Worm (Caenorhabditis elegans): ENCODE data around the gene F44E2.10.

Gene F44E2.10

ce11 chrIII:8865294-8865766 lies 34.4 kb upstream of the F44E2.10 start:
- peak; percentile 80 for TF ChIP-seq nhr-48 (tag; optimal IDR thresholded peaks at IDR 0.05)
- TF ChIP-seq arid-1 (GFP tag; conservative IDR thresholded peaks at IDR 0.05): no peak
- peak; percentile 94 for TF ChIP-seq dmd-6 (GFP tag; IDR thresholded peaks at IDR 0.05)
- peak; percentile 74 for TF ChIP-seq lin-38 (GFP tag; IDR thresholded peaks at IDR 0.05)
- TF ChIP-seq madf-9 (GFP tag; conservative IDR thresholded peaks at IDR 0.05): peak; percentile 79
- no peak for TF ChIP-seq daf-12 (tag; optimal IDR thresholded peaks at IDR 0.05)
- TF ChIP-seq set-16 (GFP tag; IDR thresholded peaks at IDR 0.05): peak; percentile 95
- TF ChIP-seq ZK546.5 (tag; optimal IDR thresholded peaks at IDR 0.05): no peak
- TF ChIP-seq rbr-2 (tag; optimal IDR thresholded peaks at IDR 0.05): peak; percentile 49
- 0 out of 2 replicates have a peak, but pooled peaks have one; percentile 45 for TF ChIP-seq F44E2.7 (GFP tag; IDR thresholded peaks at IDR 0.05)
- no peak for TF ChIP-seq ceh-32 (tag; optimal IDR thresholded peaks at IDR 0.05; ENCODE audit: poor library complexity)
- TF ChIP-seq lin-1 (GFP tag; IDR thresholded peaks at IDR 0.05): peak; percentile 95
- peak; percentile 17 for TF ChIP-seq nhr-111 (GFP tag; optimal IDR thresholded peaks at IDR 0.05)
- peak in 1 of 2 experiments; percentile 88; a peak in 1 of 4 replicates for TF ChIP-seq madf-5 (GFP tag; IDR thresholded peaks at IDR 0.05)
- TF ChIP-seq jun-1 (tag; optimal IDR thresholded peaks at IDR 0.05): peak; percentile 9
- no peak for TF ChIP-seq F49E8.2 (tag; optimal IDR thresholded peaks at IDR 0.05; ENCODE audit: borderline replicate concordance)
- 0 out of 2 replicates have a peak, but pooled peaks have one; percentile 36 for TF ChIP-seq F26F4.8 (GFP tag; conservative IDR thresholded peaks at IDR 0.05)
- no peak for TF ChIP-seq daf-8 (GFP tag; IDR thresholded peaks at IDR 0.05)
- peak; percentile 40 to 81 for TF ChIP-seq daf-16 (GFP tag; optimal IDR thresholded peaks at IDR 0.05)
- TF ChIP-seq daf-16 (tag; optimal IDR thresholded peaks at IDR 0.05): peak; percentile 34
- peak; percentile 73 for TF ChIP-seq dve-1 (tag; optimal IDR thresholded peaks at IDR 0.05; ENCODE audit: insufficient read depth)
- no peak for TF ChIP-seq fos-1 (tag; optimal IDR thresholded peaks at IDR 0.05)
- peak; percentile 4 for TF ChIP-seq spr-3 (GFP tag; optimal IDR thresholded peaks at IDR 0.05)
- peak; percentile 91 for TF ChIP-seq zfp-3 (GFP tag; conservative IDR thresholded peaks at IDR 0.05)
- peak; percentile 63 for TF ChIP-seq nhr-6 (tag; optimal IDR thresholded peaks at IDR 0.05)
- TF ChIP-seq nhr-237 (tag; optimal IDR thresholded peaks at IDR 0.05): no peak
- TF ChIP-seq ztf-11 (tag; optimal IDR thresholded peaks at IDR 0.05): no peak
- TF ChIP-seq dmd-8 (GFP tag; IDR thresholded peaks at IDR 0.05): peak; percentile 75; the same call in 1 of the 2 replicates
- peak; percentile 90 for TF ChIP-seq egl-43 (GFP tag; IDR thresholded peaks at IDR 0.05)
- TF ChIP-seq Y75B8A.6 (GFP tag; IDR thresholded peaks at IDR 0.05): no peak
- peak; percentile 78 for TF ChIP-seq pqm-1 (tag; optimal IDR thresholded peaks at IDR 0.05)
- peak; percentile 48 for TF ChIP-seq mes-2 (tag; optimal IDR thresholded peaks at IDR 0.05; ENCODE audit: poor library complexity, severe bottlenecking)
- TF ChIP-seq T26A8.4 (GFP tag; IDR thresholded peaks at IDR 0.05): peak; percentile 90
- TF ChIP-seq cey-2 (tag; optimal IDR thresholded peaks at IDR 0.05; ENCODE audit: borderline replicate concordance, insufficient read depth): no peak
- peak; percentile 86 for TF ChIP-seq nhr-11 (tag; optimal IDR thresholded peaks at IDR 0.05)
- no peak for TF ChIP-seq zfp-2 (tag; optimal IDR thresholded peaks at IDR 0.05)
- TF ChIP-seq F37D6.2 (tag; optimal IDR thresholded peaks at IDR 0.05): no peak
- TF ChIP-seq nhr-25 (tag; optimal IDR thresholded peaks at IDR 0.05; ENCODE audit: borderline replicate concordance, insufficient read depth): peak; percentile 0
- TF ChIP-seq aha-1 (tag): peak; percentile 98
- peak; percentile 26 for TF ChIP-seq lir-3 (tag; optimal IDR thresholded peaks at IDR 0.05)
- peak; percentile 90 for TF ChIP-seq pha-4 (GFP tag; IDR thresholded peaks at IDR 0.05)
- TF ChIP-seq pha-4 (tag; optimal IDR thresholded peaks at IDR 0.05): no peak
- no peak for TF ChIP-seq aly-2 (tag; optimal IDR thresholded peaks at IDR 0.05)
- TF ChIP-seq hlh-30 (tag; optimal IDR thresholded peaks at IDR 0.05; ENCODE audit: insufficient read depth): peak; percentile 47
- TF ChIP-seq F10B5.3 (tag; optimal IDR thresholded peaks at IDR 0.05): no peak
- peak; percentile 51; the same call in 1 of the 2 replicates for TF ChIP-seq nhr-41 (GFP tag; IDR thresholded peaks at IDR 0.05)
- peak; percentile 43 for TF ChIP-seq spr-1 (tag; optimal IDR thresholded peaks at IDR 0.05)
- peak; percentile 63 for TF ChIP-seq nhr-102 (tag; optimal IDR thresholded peaks at IDR 0.05)
- no peak for TF ChIP-seq daf-19 (GFP tag; conservative IDR thresholded peaks at IDR 0.05)
- TF ChIP-seq ceh-82 (tag; optimal IDR thresholded peaks at IDR 0.05): no peak
- no peak for TF ChIP-seq unc-39 (tag; optimal IDR thresholded peaks at IDR 0.05)
